Worm (Caenorhabditis elegans): Measurements from ENCODE around the gene mnk-1.

ce11 chrII:10519863-10520262 lies 35.0 kb downstream of the mnk-1 start:
- TF ChIP-seq zag-1 (tag; optimal IDR thresholded peaks at IDR 0.05) (no peak), fkh-10 (GFP tag; optimal IDR thresholded peaks at IDR 0.05) (no peak), xbp-1 (tag; optimal IDR thresholded peaks at IDR 0.05) (no peak), nhr-90 (tag; optimal IDR thresholded peaks at IDR 0.05; ENCODE audit: poor library complexity) (no peak), unc-62 (GFP tag; optimal IDR thresholded peaks at IDR 0.05) (no peak)
